Worm (Caenorhabditis elegans) whole organism, L1 larva: ENCODE measurements around the gene sri-18.

Experiments used
- ama-1 ChIP-seq: fragments of 150-350 bp; optimal IDR thresholded peaks from 2 replicates; lab custom pipeline; 2014
- elt-2 ChIP-seq: sonication (generic microtip); optimal IDR thresholded peaks from 2 replicates; lab custom pipeline; 2016; ENCODE audit warnings: missing genetic modification characterization, mild to moderate bottlenecking, inconsistent platforms, missing compliant biosample characterization, missing genetic modification reagents
- lir-3 ChIP-seq: sonication (generic microtip); optimal IDR thresholded peaks from 2 replicates; lab custom pipeline; 2016; ENCODE audit warnings: mild to moderate bottlenecking, missing genetic modification characterization, moderate library complexity, missing compliant biosample characterization; ENCODE audit not compliant: poor library complexity
- tbx-2 ChIP-seq: sonication (generic microtip); optimal IDR thresholded peaks from 2 replicates; lab custom pipeline; 2016; ENCODE audit warnings: missing genetic modification characterization, missing compliant biosample characterization

DNA sequence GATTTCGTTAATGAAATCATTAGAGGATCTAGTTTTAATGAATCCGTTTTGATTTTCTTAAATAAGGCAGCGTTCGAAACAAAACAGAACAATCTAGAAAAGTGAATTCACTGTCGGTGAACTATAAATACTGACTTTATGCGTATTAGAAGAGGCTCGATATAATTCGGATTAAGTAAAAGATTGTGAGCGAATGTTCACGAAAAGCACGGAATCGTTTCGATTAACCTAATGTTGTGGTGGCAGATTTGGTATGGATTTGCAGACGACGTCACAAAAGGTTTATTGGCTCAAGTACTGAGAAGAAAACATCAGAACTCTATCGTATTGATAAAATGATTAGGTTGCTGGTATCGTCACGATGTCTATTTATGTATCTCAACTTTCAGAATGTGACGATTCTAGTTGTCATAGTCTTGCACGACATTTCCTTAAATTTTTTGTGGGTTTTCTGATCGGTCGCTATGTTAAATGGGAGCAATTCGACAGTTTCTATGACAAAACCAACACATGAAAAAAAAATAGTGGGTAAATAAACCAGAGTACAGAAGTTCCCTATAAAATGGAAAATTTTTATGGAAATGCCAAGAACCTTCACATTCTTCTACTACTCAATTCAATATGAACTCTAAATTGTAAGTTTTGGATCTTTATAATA, 31.0 kb downstream of the sri-18 start, which contains the start of the genes pyt-1 and fipr-7:
- TF ChIP-seq ama-1 (no peak), tbx-2 (tag; lab: Kevin White, UChicago) (no peak), lir-3 (no peak), elt-2 (tag; lab: Kevin White, UChicago) (no peak)
